Worm (Caenorhabditis elegans) whole organism, L2 larva: ENCODE data around the gene snr-5.

Experiments
- C34F6.9 ChIP-seq: fragments of 150-350 bp; optimal IDR thresholded peaks from 2 replicates; lab custom pipeline; 2014; ENCODE audit warnings: missing biosample characterization, missing genetic modification characterization
- Y55F3AM.14 ChIP-seq: fragments of 200-800 bp; sonication (Bioruptor generic); optimal IDR thresholded peaks from 2 replicates; lab custom pipeline; 2018; ENCODE audit warnings: mild to moderate bottlenecking, missing genetic modification characterization, missing compliant biosample characterization
- ZK546.5 ChIP-seq: sonication (generic microtip); optimal IDR thresholded peaks from 2 replicates; lab custom pipeline; 2017; ENCODE audit warnings: missing biosample characterization, missing genetic modification characterization
- alr-1 ChIP-seq: fragments of 150-350 bp; optimal IDR thresholded peaks from 2 replicates; lab custom pipeline; 2014; ENCODE audit warnings: missing biosample characterization, missing genetic modification characterization
- aly-2 ChIP-seq: fragments of 150-350 bp; optimal IDR thresholded peaks from 2 replicates; lab custom pipeline; 2014; ENCODE audit warnings: missing biosample characterization, missing genetic modification characterization
- ama-1 ChIP-seq: fragments of 150-350 bp; optimal IDR thresholded peaks from 2 replicates; lab custom pipeline; 2018; ENCODE audit warnings: inconsistent platforms
- blmp-1 ChIP-seq: sonication (generic microtip); optimal IDR thresholded peaks from 2 replicates; lab custom pipeline; 2017; ENCODE audit warnings: missing genetic modification characterization, mild to moderate bottlenecking, missing compliant biosample characterization, antibody characterized with exemption, moderate library complexity; ENCODE audit not compliant: insufficient read depth
- ceh-16 ChIP-seq: fragments of 150-350 bp; optimal IDR thresholded peaks from 2 replicates; lab custom pipeline; 2014; ENCODE audit warnings: missing biosample characterization, missing genetic modification characterization
- ceh-82 ChIP-seq: fragments of 150-350 bp; optimal IDR thresholded peaks from 2 replicates; lab custom pipeline; 2014; ENCODE audit warnings: missing biosample characterization, missing genetic modification characterization
- crh-2 ChIP-seq: sonication (generic microtip); optimal IDR thresholded peaks from 2 replicates; lab custom pipeline; 2017; ENCODE audit warnings: missing biosample characterization, missing genetic modification characterization
- dmd-4 ChIP-seq: sonication (generic microtip); optimal IDR thresholded peaks from 2 replicates; lab custom pipeline; 2017; ENCODE audit warnings: missing biosample characterization, missing genetic modification characterization
- egl-27 ChIP-seq: sonication (generic microtip); optimal IDR thresholded peaks from 3 replicates; lab custom pipeline; 2017; ENCODE audit warnings: missing biosample characterization, missing genetic modification reagents, missing genetic modification characterization
- elt-1 ChIP-seq: fragments of 150-350 bp; optimal IDR thresholded peaks from 2 replicates; lab custom pipeline; 2014; ENCODE audit warnings: missing biosample characterization, missing genetic modification characterization
- lin-13 ChIP-seq: fragments of 150-350 bp; optimal IDR thresholded peaks from 2 replicates; lab custom pipeline; 2014; ENCODE audit warnings: missing biosample characterization, missing genetic modification reagents, missing genetic modification characterization
- lin-39 ChIP-seq: fragments of 150-350 bp; optimal IDR thresholded peaks from 2 replicates; lab custom pipeline; 2014; ENCODE audit warnings: missing biosample characterization, missing genetic modification reagents, missing genetic modification characterization
- lsy-2 ChIP-seq, 2 experiments: fragments of 150-350 bp in 1 of 2; sonication (generic microtip) in 1 of 2; optimal IDR thresholded peaks; 2 replicates each; lab custom pipeline; 2014 to 2017; ENCODE audit warnings: missing biosample characterization in 2 of 2, missing genetic modification characterization in 2 of 2
- mab-5 ChIP-seq: fragments of 150-350 bp; optimal IDR thresholded peaks from 2 replicates; lab custom pipeline; 2014; ENCODE audit warnings: missing biosample characterization, missing genetic modification characterization
- mdl-1 ChIP-seq, 2 experiments: fragments of 150-350 bp in 1 of 2; sonication (generic microtip) in 1 of 2; optimal IDR thresholded peaks; 2 replicates each; lab custom pipeline; 2017; ENCODE audit warnings: missing biosample characterization in 2 of 2, missing genetic modification characterization in 2 of 2
- nhr-10 ChIP-seq: sonication (generic microtip); optimal IDR thresholded peaks from 2 replicates; lab custom pipeline; 2017; ENCODE audit warnings: missing biosample characterization, missing genetic modification characterization
- nhr-11 ChIP-seq: fragments of 150-350 bp; optimal IDR thresholded peaks from 2 replicates; lab custom pipeline; 2014; ENCODE audit warnings: missing biosample characterization, missing genetic modification characterization
- nhr-129 ChIP-seq: fragments of 150-350 bp; optimal IDR thresholded peaks from 2 replicates; lab custom pipeline; 2014; ENCODE audit warnings: missing biosample characterization, missing genetic modification characterization
- nhr-23 ChIP-seq: fragments of 150-350 bp; optimal IDR thresholded peaks from 2 replicates; lab custom pipeline; 2014; ENCODE audit warnings: missing biosample characterization, missing genetic modification reagents, missing genetic modification characterization
- nhr-77 ChIP-seq: fragments of 150-350 bp; optimal IDR thresholded peaks from 2 replicates; lab custom pipeline; 2014; ENCODE audit warnings: missing biosample characterization, missing genetic modification characterization
- skn-1 ChIP-seq: sonication (generic microtip); optimal IDR thresholded peaks from 2 replicates; lab custom pipeline; 2017; ENCODE audit warnings: missing biosample characterization, missing genetic modification characterization
- sma-3 ChIP-seq: sonication (generic microtip); optimal IDR thresholded peaks from 2 replicates; lab custom pipeline; 2016; ENCODE audit warnings: missing genetic modification reagents, missing genetic modification characterization, missing compliant biosample characterization
- sma-9 ChIP-seq, 2 experiments: fragments of 150-350 bp in 1 of 2; sonication (generic microtip) in 1 of 2; optimal IDR thresholded peaks; 2 replicates each; lab custom pipeline; 2014 to 2016; ENCODE audit warnings: missing genetic modification characterization in 2 of 2, mild to moderate bottlenecking in 1 of 2, missing biosample characterization in 1 of 2, missing compliant biosample characterization in 1 of 2, missing genetic modification reagents in 1 of 2, moderate library complexity in 1 of 2
- snpc-4 ChIP-seq: fragments of 150-350 bp; optimal IDR thresholded peaks from 2 replicates; lab custom pipeline; 2014; ENCODE audit warnings: missing biosample characterization, missing genetic modification characterization
- unc-39 ChIP-seq: fragments of 150-350 bp; optimal IDR thresholded peaks from 2 replicates; lab custom pipeline; 2014; ENCODE audit warnings: missing biosample characterization, missing genetic modification characterization

Gene snr-5

ce11 chrIII:7828576-7829461 is 33.1 kb upstream of the snr-5 start, which contains the start of the genes egl-45 and kcmf-1:
egl-45 (minus strand) TSS chrIII:7828626.
kcmf-1 (plus strand) TSS chrIII:7829411.
- peak; percentile 42 for TF ChIP-seq C34F6.9 (tag; lab: Kevin White, UChicago)
- peak in 1 of 2 experiments; percentile 61 for TF ChIP-seq lsy-2 (tag; optimal IDR thresholded peaks at IDR 0.05; lab: Kevin White, UChicago)
- no peak for TF ChIP-seq ama-1 (lab: Kevin White, UChicago)
- TF ChIP-seq nhr-129 (tag; lab: Kevin White, UChicago), result peak; percentile 12

DNA sequence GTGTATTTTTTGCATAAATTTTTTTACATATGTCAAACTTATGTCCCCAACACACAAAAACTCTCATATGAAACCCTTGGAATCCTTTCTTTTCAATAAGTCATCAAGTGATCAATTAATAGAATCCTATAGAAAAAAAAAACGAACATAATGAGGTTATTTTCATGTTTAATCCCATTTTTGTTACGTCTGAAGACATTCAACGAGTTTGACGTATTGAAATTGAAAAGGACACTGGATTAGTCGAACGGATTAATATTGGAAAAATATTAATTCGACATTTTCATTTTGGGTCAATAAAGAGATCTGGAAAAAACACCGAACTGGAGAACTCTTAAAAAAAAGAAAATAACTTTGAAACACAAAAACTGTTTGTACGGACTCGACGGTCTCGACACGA is 29.4 kb upstream of the snr-5 start:
- TF ChIP-seq mab-5 (tag; lab: Kevin White, UChicago) (no peak), nhr-77 (tag; lab: Kevin White, UChicago) (no peak), ceh-82 (tag; lab: Kevin White, UChicago) (no peak), C34F6.9 (tag; lab: Kevin White, UChicago) (no peak), nhr-23 (no peak), snpc-4 (tag; lab: Kevin White, UChicago) (no peak), alr-1 (no peak), skn-1 (tag; lab: Kevin White, UChicago) (no peak), mdl-1 (tag; optimal IDR thresholded peaks at IDR 0.05; lab: Kevin White, UChicago) (no peak), blmp-1 (tag; lab: Kevin White, UChicago) (no peak), ceh-16 (tag; lab: Kevin White, UChicago) (no peak), nhr-10 (tag; lab: Kevin White, UChicago) (no peak), sma-9 (GFP tag; optimal IDR thresholded peaks at IDR 0.05; lab: Kevin White, UChicago) (no peak), sma-9 (tag; optimal IDR thresholded peaks at IDR 0.05; lab: Kevin White, UChicago) (no peak), lin-13 (no peak), dmd-4 (tag; lab: Kevin White, UChicago) (no peak)

DNA sequence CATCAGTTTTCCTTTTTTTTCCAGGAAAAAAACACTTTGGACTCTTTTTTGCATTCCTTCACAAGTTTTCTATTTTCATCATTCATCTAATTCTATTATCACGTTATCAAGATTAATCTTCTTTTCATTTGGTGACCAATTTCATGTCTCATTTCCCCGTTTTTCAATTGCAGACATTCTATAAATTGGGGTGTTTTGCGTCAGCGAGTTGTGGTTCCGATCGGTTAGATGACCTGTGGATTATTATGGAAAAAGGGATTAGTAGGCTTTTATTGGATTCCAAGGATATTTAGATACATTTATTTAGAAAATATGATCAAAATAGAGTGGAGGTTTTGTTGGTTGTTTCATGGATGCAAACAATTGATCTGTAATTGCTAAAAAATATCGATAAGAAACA is 27.0 kb upstream of the snr-5 start:
- TF ChIP-seq dmd-4 (tag; lab: Kevin White, UChicago) (no peak), elt-1 (tag; lab: Kevin White, UChicago) (no peak), ZK546.5 (tag; lab: Kevin White, UChicago) (no peak), unc-39 (tag; lab: Kevin White, UChicago) (no peak), crh-2 (tag; lab: Kevin White, UChicago) (no peak), lsy-2 (tag; optimal IDR thresholded peaks at IDR 0.05; lab: Kevin White, UChicago) (no peak), ama-1 (lab: Kevin White, UChicago) (no peak), mab-5 (tag; lab: Kevin White, UChicago) (no peak), egl-27 (tag; lab: Kevin White, UChicago) (no peak), ceh-82 (tag; lab: Kevin White, UChicago) (no peak), C34F6.9 (tag; lab: Kevin White, UChicago) (no peak), Y55F3AM.14 (GFP tag; lab: Kevin White, UChicago) (no peak), sma-3 (GFP tag; lab: Kevin White, UChicago) (no peak), alr-1 (no peak), mdl-1 (tag; optimal IDR thresholded peaks at IDR 0.05; lab: Kevin White, UChicago) (no peak), lin-39 (tag; lab: Kevin White, UChicago) (no peak), aly-2 (no peak)

ce11 chrIII:7835684-7836083 is 26.2 kb upstream of the snr-5 start:
- TF ChIP-seq sma-9 (GFP tag; optimal IDR thresholded peaks at IDR 0.05; lab: Kevin White, UChicago) (peak; percentile 38), sma-9 (tag; optimal IDR thresholded peaks at IDR 0.05; lab: Kevin White, UChicago) (no peak), unc-39 (tag; lab: Kevin White, UChicago) (no peak), lin-13 (no peak), lsy-2 (tag; optimal IDR thresholded peaks at IDR 0.05; lab: Kevin White, UChicago) (no peak), ama-1 (lab: Kevin White, UChicago) (no peak), skn-1 (tag; lab: Kevin White, UChicago) (no peak), elt-1 (tag; lab: Kevin White, UChicago) (no peak), nhr-11 (tag; lab: Kevin White, UChicago) (no peak)

DNA sequence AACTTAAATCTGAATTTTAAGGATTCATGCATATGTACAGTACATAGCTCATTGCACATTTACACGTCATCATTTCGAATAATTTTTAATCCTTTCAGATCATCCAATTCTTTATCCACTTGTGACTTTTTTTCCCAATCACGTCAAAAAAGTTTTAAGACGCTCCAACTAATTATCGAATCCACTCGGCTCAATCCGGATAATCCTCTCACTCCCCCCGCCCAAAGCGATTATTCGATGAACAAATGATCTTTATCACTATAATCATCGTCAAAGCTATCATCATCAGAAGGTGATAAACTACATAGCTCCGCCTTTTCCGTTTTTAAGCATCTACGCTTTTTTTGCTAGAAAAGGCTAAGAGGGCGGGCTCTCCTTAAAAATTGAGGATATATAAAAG is 24.3 kb upstream of the snr-5 start:
- TF ChIP-seq ama-1 (lab: Kevin White, UChicago) (no peak), crh-2 (tag; lab: Kevin White, UChicago) (no peak)
